Worm (Caenorhabditis elegans) whole organism, L3 larva: ENCODE measurements around the gene sru-2.
A peak's percentile ranks its signal among the peaks of the same experiment; 100 is the strongest.

Experiments used
- R02D3.7 ChIP-seq: fragments of 150-350 bp; optimal IDR thresholded peaks from 2 replicates; lab custom pipeline; 2014; ENCODE audit warnings: missing biosample characterization, missing genetic modification characterization
- ZK546.5 ChIP-seq: sonication (generic microtip); optimal IDR thresholded peaks from 2 replicates; lab custom pipeline; 2017; ENCODE audit warnings: missing biosample characterization, missing genetic modification characterization
- ama-1 ChIP-seq: fragments of 150-350 bp; optimal IDR thresholded peaks from 2 replicates; lab custom pipeline; 2018
- ceh-16 ChIP-seq: sonication (generic microtip); optimal IDR thresholded peaks from 2 replicates; lab custom pipeline; 2017; ENCODE audit warnings: missing biosample characterization, missing genetic modification characterization
- ceh-28 ChIP-seq: fragments of 150-350 bp; optimal IDR thresholded peaks from 2 replicates; lab custom pipeline; 2014; ENCODE audit warnings: missing biosample characterization, missing genetic modification reagents, missing genetic modification characterization
- ceh-82 ChIP-seq: fragments of 150-350 bp; optimal IDR thresholded peaks from 2 replicates; lab custom pipeline; 2014; ENCODE audit warnings: missing biosample characterization, missing genetic modification characterization
- ceh-9 ChIP-seq: sonication (generic microtip); optimal IDR thresholded peaks from 2 replicates; lab custom pipeline; 2018; ENCODE audit warnings: missing biosample characterization, missing genetic modification characterization
- daf-12 ChIP-seq: fragments of 150-350 bp; optimal IDR thresholded peaks from 2 replicates; lab custom pipeline; 2014; ENCODE audit warnings: missing biosample characterization, missing genetic modification reagents, missing genetic modification characterization
- egl-27 ChIP-seq: sonication (generic microtip); optimal IDR thresholded peaks from 4 replicates; lab custom pipeline; 2017; ENCODE audit warnings: missing biosample characterization, missing genetic modification reagents, missing genetic modification characterization
- egl-5 ChIP-seq: fragments of 150-350 bp; optimal IDR thresholded peaks from 2 replicates; lab custom pipeline; 2017; ENCODE audit warnings: missing biosample characterization, missing genetic modification reagents, missing genetic modification characterization, inconsistent platforms
- elt-1 ChIP-seq: fragments of 150-350 bp; optimal IDR thresholded peaks from 2 replicates; lab custom pipeline; 2014; ENCODE audit warnings: missing biosample characterization, missing genetic modification characterization
- elt-2 ChIP-seq: sonication (generic microtip); optimal IDR thresholded peaks from 2 replicates; lab custom pipeline; 2016; ENCODE audit warnings: missing genetic modification reagents, mild to moderate bottlenecking, missing genetic modification characterization, missing compliant biosample characterization
- elt-3 ChIP-seq, 3 experiments: fragments of 150-350 bp in 1 of 3; sonication (generic microtip) in 2 of 3; optimal IDR thresholded peaks; 2 replicates in 2 of 3; 4 replicates in 1 of 3; lab custom pipeline; 2014 to 2017; ENCODE audit warnings: missing biosample characterization in 3 of 3, missing genetic modification characterization in 3 of 3
- fkh-10 ChIP-seq: sonication (generic microtip); optimal IDR thresholded peaks from 2 replicates; lab custom pipeline; 2017; ENCODE audit warnings: missing biosample characterization, missing genetic modification reagents, missing genetic modification characterization
- fkh-2 ChIP-seq: fragments of 150-350 bp; optimal IDR thresholded peaks from 2 replicates; lab custom pipeline; 2014; ENCODE audit warnings: missing biosample characterization, missing genetic modification reagents, missing genetic modification characterization
- fos-1 ChIP-seq: fragments of 150-350 bp; optimal IDR thresholded peaks from 2 replicates; lab custom pipeline; 2014; ENCODE audit warnings: missing biosample characterization, missing genetic modification characterization
- hmg-11 ChIP-seq: sonication (generic microtip); optimal IDR thresholded peaks from 2 replicates; lab custom pipeline; 2016; ENCODE audit warnings: missing genetic modification characterization, missing compliant biosample characterization
- lin-15B ChIP-seq: fragments of 150-350 bp; optimal IDR thresholded peaks from 2 replicates; lab custom pipeline; 2014; ENCODE audit warnings: missing biosample characterization, missing genetic modification characterization
- lin-39 ChIP-seq: fragments of 150-350 bp; optimal IDR thresholded peaks from 2 replicates; lab custom pipeline; 2018; ENCODE audit warnings: missing biosample characterization, missing genetic modification reagents, missing genetic modification characterization
- lsy-12 ChIP-seq: sonication (generic microtip); optimal IDR thresholded peaks from 2 replicates; lab custom pipeline; 2016; ENCODE audit warnings: mild to moderate bottlenecking, missing genetic modification characterization, missing compliant biosample characterization
- mdl-1 ChIP-seq: fragments of 150-350 bp; optimal IDR thresholded peaks from 2 replicates; lab custom pipeline; 2014; ENCODE audit warnings: missing biosample characterization, missing genetic modification characterization
- mml-1 ChIP-seq: fragments of 150-350 bp; sonication (generic microtip); optimal IDR thresholded peaks from 3 replicates; lab custom pipeline; 2014; ENCODE audit warnings: missing biosample characterization, missing genetic modification characterization
- nfya-1 ChIP-seq: sonication (generic microtip); optimal IDR thresholded peaks from 2 replicates; lab custom pipeline; 2017; ENCODE audit warnings: missing genetic modification characterization, mild to moderate bottlenecking, missing compliant biosample characterization, antibody characterized with exemption, moderate library complexity; ENCODE audit not compliant: insufficient read depth
- nhr-11 ChIP-seq: fragments of 150-350 bp; optimal IDR thresholded peaks from 2 replicates; lab custom pipeline; 2014; ENCODE audit warnings: missing biosample characterization, missing genetic modification characterization
- nhr-12 ChIP-seq: fragments of 150-350 bp; optimal IDR thresholded peaks from 2 replicates; lab custom pipeline; 2014; ENCODE audit warnings: missing biosample characterization, missing genetic modification characterization
- nhr-23 ChIP-seq: fragments of 150-350 bp; optimal IDR thresholded peaks from 2 replicates; lab custom pipeline; 2014; ENCODE audit warnings: missing biosample characterization, missing genetic modification reagents, missing genetic modification characterization
- nhr-237 ChIP-seq: fragments of 150-350 bp; optimal IDR thresholded peaks from 2 replicates; lab custom pipeline; 2014; ENCODE audit warnings: missing biosample characterization, missing genetic modification characterization
- nhr-25 ChIP-seq: sonication (generic microtip); optimal IDR thresholded peaks from 2 replicates; lab custom pipeline; 2017; ENCODE audit warnings: missing biosample characterization, missing genetic modification characterization
- nhr-28 ChIP-seq: fragments of 150-350 bp; optimal IDR thresholded peaks from 2 replicates; lab custom pipeline; 2014; ENCODE audit warnings: missing biosample characterization, missing genetic modification characterization
- nhr-43 ChIP-seq: sonication (generic microtip); optimal IDR thresholded peaks from 2 replicates; lab custom pipeline; 2016; ENCODE audit warnings: mild to moderate bottlenecking, missing genetic modification characterization, missing compliant biosample characterization; ENCODE audit not compliant: poor library complexity, severe bottlenecking
- nhr-67 ChIP-seq: fragments of 150-350 bp; optimal IDR thresholded peaks from 2 replicates; lab custom pipeline; 2014; ENCODE audit warnings: missing biosample characterization, missing genetic modification characterization
- nhr-76 ChIP-seq: fragments of 150-350 bp; sonication (generic microtip); optimal IDR thresholded peaks from 5 replicates; lab custom pipeline; 2014; ENCODE audit warnings: missing biosample characterization, missing genetic modification characterization
- nhr-77 ChIP-seq: fragments of 150-350 bp; optimal IDR thresholded peaks from 2 replicates; lab custom pipeline; 2014; ENCODE audit warnings: missing biosample characterization, missing genetic modification characterization
- pha-4 ChIP-seq: fragments of 150-350 bp; optimal IDR thresholded peaks from 2 replicates; lab custom pipeline; 2014; ENCODE audit warnings: missing biosample characterization, missing genetic modification reagents, missing genetic modification characterization
- pqm-1 ChIP-seq: fragments of 150-350 bp; optimal IDR thresholded peaks from 2 replicates; lab custom pipeline; 2017; ENCODE audit warnings: missing biosample characterization, missing genetic modification characterization, inconsistent platforms
- skn-1 ChIP-seq: fragments of 150-350 bp; optimal IDR thresholded peaks from 2 replicates; lab custom pipeline; 2014; ENCODE audit warnings: missing biosample characterization, missing genetic modification characterization
- snpc-4 ChIP-seq: fragments of 150-350 bp; optimal IDR thresholded peaks from 2 replicates; lab custom pipeline; 2014; ENCODE audit warnings: missing biosample characterization, missing genetic modification characterization
- unc-39 ChIP-seq: sonication (generic microtip); optimal IDR thresholded peaks from 4 replicates; lab custom pipeline; 2017; ENCODE audit warnings: missing biosample characterization, missing genetic modification characterization
- unc-62 ChIP-seq: fragments of 150-350 bp; sonication (generic microtip); optimal IDR thresholded peaks from 4 replicates; lab custom pipeline; 2014; ENCODE audit warnings: missing biosample characterization, missing genetic modification reagents, missing genetic modification characterization
- zag-1 ChIP-seq: fragments of 150-350 bp; optimal IDR thresholded peaks from 2 replicates; lab custom pipeline; 2014; ENCODE audit warnings: missing biosample characterization, missing genetic modification characterization
- ztf-11 ChIP-seq: fragments of 150-350 bp; optimal IDR thresholded peaks from 2 replicates; lab custom pipeline; 2014; ENCODE audit warnings: missing biosample characterization, missing genetic modification characterization
- ztf-4 ChIP-seq: fragments of 150-350 bp; optimal IDR thresholded peaks from 2 replicates; lab custom pipeline; 2014; ENCODE audit warnings: missing biosample characterization, missing genetic modification characterization

sru-2 gene

DNA sequence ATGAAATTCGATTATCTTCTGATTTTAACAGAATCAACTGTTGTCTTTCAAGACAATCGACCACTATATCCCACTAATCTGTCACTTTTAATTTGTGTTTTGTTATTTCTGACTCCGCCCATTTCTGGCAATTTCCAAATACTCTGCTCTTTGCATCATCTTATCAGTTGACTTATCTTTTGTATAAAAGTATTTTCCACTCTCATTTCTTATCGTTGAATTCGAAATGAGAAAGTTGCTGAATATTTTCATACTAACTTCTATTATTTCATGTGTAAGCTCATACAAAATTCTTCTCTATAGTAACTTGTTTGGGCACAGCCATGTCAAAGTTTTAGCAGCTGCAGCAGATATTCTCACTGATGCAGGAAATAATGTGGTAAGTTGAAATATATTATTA lies 14.0 kb downstream of the sru-2 start, which contains the start of gene ugt-21:
ugt-21 (plus strand) TSS at position 212 of the 400 bp plus-strand sequence.
- no peak for TF ChIP-seq fkh-2 (tag; lab: Kevin White, UChicago)
- peak; percentile 52 for TF ChIP-seq elt-2 (tag; lab: Kevin White, UChicago)

DNA sequence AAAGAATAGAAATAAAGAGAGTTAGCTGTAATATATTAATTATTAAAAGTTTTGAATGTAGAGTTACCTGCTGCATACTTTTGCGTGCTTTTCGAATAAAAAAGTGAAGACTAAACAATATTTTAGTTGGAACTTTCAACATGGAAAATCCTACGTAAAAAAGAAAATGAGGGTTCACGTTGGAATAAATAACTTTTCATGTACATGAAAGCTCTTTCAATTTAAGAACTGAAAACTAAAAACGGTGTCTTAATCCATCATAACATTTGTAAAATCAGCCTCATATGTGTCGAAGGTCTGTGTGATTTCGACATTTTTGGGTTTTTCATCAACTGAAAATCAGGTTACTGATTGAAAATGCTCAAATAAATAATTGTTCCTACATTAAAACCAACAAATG lies 20.2 kb downstream of the sru-2 start, which contains the start of gene ttr-9:
ttr-9 (minus strand) TSS at position 101 of the 400 bp plus-strand sequence.
- no peak for TF ChIP-seq nhr-25 (tag; lab: Kevin White, UChicago)
- TF ChIP-seq snpc-4 (tag; lab: Kevin White, UChicago), result no peak
- no peak for TF ChIP-seq R02D3.7 (tag; lab: Kevin White, UChicago)
- no peak for TF ChIP-seq ceh-16
- TF ChIP-seq fkh-10 (GFP tag; lab: Kevin White, UChicago), result no peak
- TF ChIP-seq ceh-28, result no peak
- no peak for TF ChIP-seq ceh-82
- TF ChIP-seq nhr-12, result no peak
- no peak for TF ChIP-seq nhr-77 (tag; lab: Kevin White, UChicago)
- TF ChIP-seq ZK546.5 (tag; lab: Kevin White, UChicago), result no peak
- TF ChIP-seq egl-5, result no peak
- no peak for TF ChIP-seq nhr-28
- no peak for TF ChIP-seq elt-1
- no peak for TF ChIP-seq fos-1 (tag; lab: Kevin White, UChicago)
- no peak for TF ChIP-seq ztf-11
- TF ChIP-seq unc-62 (GFP tag; lab: Kevin White, UChicago), result no peak

DNA sequence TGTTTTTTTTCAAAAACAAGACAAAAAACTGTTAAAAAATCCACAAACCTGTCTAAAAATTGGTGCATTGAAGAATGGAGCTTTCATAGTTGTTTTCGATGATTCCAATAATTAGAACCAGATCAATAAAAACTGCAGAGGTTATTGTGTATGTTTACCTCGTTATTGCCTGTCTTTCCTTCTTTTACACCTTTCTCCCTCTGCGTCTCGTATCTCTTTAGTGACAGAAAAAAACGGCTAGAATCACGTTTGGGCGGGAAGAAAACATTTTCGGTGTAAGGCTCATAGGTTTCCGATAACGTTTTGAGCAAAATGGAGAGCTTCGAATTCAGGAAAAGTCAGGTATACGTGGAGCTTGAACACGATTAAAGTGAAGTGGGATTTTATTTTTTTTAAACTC lies 22.5 kb downstream of the sru-2 start, which contains the start of gene ethe-1:
ethe-1 (minus strand) TSS at position 150 of the 400 bp plus-strand sequence.
- TF ChIP-seq ceh-82 (no peak), elt-2 (tag; lab: Kevin White, UChicago) (peak; percentile 21), pha-4 (peak; percentile 78), lin-15B (no peak), ceh-28 (no peak), mdl-1 (tag; lab: Kevin White, UChicago) (no peak), unc-39 (tag; lab: Kevin White, UChicago) (no peak), nhr-25 (tag; lab: Kevin White, UChicago) (peak; percentile 19), unc-62 (GFP tag; lab: Kevin White, UChicago) (no peak), snpc-4 (tag; lab: Kevin White, UChicago) (peak; percentile 44)

DNA sequence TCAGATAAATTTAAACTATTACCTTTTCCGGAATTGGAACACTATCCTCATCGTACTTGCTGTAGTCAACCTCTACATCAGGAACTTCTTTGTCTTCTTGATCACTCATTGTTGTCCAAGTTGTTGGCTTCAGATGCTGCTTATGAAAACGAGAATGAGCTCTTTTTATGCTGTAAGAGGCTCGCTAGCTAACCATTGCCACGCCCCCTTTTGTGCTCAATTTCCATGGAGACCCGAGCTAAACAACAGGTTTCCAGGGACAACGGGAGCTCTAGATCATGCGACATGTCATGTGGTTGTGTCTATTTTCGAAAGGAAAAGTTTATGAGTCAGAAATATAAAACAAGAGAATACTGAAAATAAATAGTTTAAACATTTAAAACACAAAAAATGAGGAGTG lies 24.4 kb downstream of the sru-2 start, which contains the start of gene C33A12.4:
C33A12.4 (minus strand) TSS at position 131 of the 400 bp plus-strand sequence.
- TF ChIP-seq fkh-10 (GFP tag; lab: Kevin White, UChicago) (peak; percentile 17), nfya-1 (tag; lab: Kevin White, UChicago) (peak; percentile 2), nhr-25 (tag; lab: Kevin White, UChicago) (no peak)

DNA sequence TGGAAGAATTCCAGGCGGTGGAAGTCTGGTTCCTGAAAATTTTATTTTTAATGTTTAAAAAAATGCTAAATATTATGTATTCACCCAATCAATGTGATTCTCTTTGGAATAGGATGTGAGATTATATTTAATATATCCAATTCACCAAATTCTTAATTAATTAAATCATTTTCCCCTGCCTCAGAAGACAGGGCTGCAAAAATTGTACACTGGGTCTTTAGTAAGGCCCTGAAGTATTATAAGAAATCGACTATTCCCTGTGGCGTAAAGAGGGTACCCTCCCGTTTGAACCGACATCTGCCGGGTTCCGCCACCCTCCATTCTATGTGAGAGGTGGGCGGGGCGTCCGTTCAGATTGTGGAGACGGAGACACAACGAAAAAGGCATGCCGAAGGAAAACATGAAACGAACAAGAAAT lies 25.2 kb downstream of the sru-2 start:
- TF ChIP-seq ZK546.5 (tag; lab: Kevin White, UChicago) (no peak), fkh-10 (GFP tag; lab: Kevin White, UChicago) (peak; percentile 32), ceh-9 (tag; lab: Kevin White, UChicago) (no peak), ama-1 (peak; percentile 94), daf-12 (tag; lab: Kevin White, UChicago) (peak; percentile 49), nhr-28 (peak; percentile 59), unc-62 (GFP tag; lab: Kevin White, UChicago) (peak; percentile 20), nhr-237 (tag; lab: Kevin White, UChicago) (no peak), ztf-4 (tag; lab: Kevin White, UChicago) (no peak), ceh-82 (peak; percentile 76), nhr-23 (tag; lab: Kevin White, UChicago) (peak; percentile 73), elt-1 (no peak), mml-1 (tag; lab: Kevin White, UChicago) (no peak), unc-39 (tag; lab: Kevin White, UChicago) (no peak), ceh-16 (no peak), lin-39 (tag; lab: Kevin White, UChicago) (peak; percentile 37), pqm-1 (tag; lab: Kevin White, UChicago) (peak; percentile 0), nhr-11 (tag; lab: Kevin White, UChicago) (no peak), ceh-28 (peak; percentile 59), snpc-4 (tag; lab: Kevin White, UChicago) (peak; percentile 99), nfya-1 (tag; lab: Kevin White, UChicago) (peak; percentile 90), zag-1 (tag; lab: Kevin White, UChicago) (peak; percentile 51), hmg-11 (tag; lab: Kevin White, UChicago) (peak; percentile 88), lin-15B (peak; percentile 41), pha-4 (peak; percentile 43), lsy-12 (tag; lab: Kevin White, UChicago) (peak; percentile 83), nhr-77 (tag; lab: Kevin White, UChicago) (no peak), nhr-67 (tag; lab: Kevin White, UChicago) (no peak), R02D3.7 (tag; lab: Kevin White, UChicago) (peak; percentile 72), elt-3 (tag; optimal IDR thresholded peaks at IDR 0.05; lab: Kevin White, UChicago) (no peak), nhr-12 (no peak), fos-1 (tag; lab: Kevin White, UChicago) (peak; percentile 1), nhr-76 (peak; percentile 55), elt-2 (tag; lab: Kevin White, UChicago) (no peak), nhr-43 (peak; percentile 64), skn-1 (tag; lab: Kevin White, UChicago) (no peak), egl-27 (tag; lab: Kevin White, UChicago) (no peak), egl-5 (peak; percentile 59)
